Worm (Caenorhabditis elegans) whole organism, L4 larva: ENCODE measurements around the gene acs-18.

Experiments used
- daf-19 ChIP-seq: fragments of 200-800 bp; sonication (Bioruptor generic); conservative IDR thresholded peaks from 2 replicates; pipeline ENCODE4 v1.3.6; 2022; ENCODE audit warnings: missing genetic modification characterization, missing compliant biosample characterization
- dpl-1 ChIP-seq: fragments of 150-350 bp; optimal IDR thresholded peaks from 2 replicates; lab custom pipeline; 2014; ENCODE audit warnings: missing biosample characterization, missing genetic modification reagents, missing genetic modification characterization
- fkh-10 ChIP-seq: fragments of 150-350 bp; optimal IDR thresholded peaks from 2 replicates; lab custom pipeline; 2014; ENCODE audit warnings: missing biosample characterization, missing genetic modification reagents, missing genetic modification characterization
- fos-1 ChIP-seq: fragments of 150-350 bp; optimal IDR thresholded peaks from 2 replicates; lab custom pipeline; 2014; ENCODE audit warnings: missing biosample characterization, missing genetic modification characterization
- lin-15B ChIP-seq: fragments of 150-350 bp; sonication (generic microtip); optimal IDR thresholded peaks from 3 replicates; lab custom pipeline; 2014; ENCODE audit warnings: missing biosample characterization, missing genetic modification characterization
- mdl-1 ChIP-seq, 2 experiments: fragments of 150-350 bp in 1 of 2; sonication (generic microtip) in 1 of 2; optimal IDR thresholded peaks; 2 replicates each; lab custom pipeline; 2014 to 2017; ENCODE audit warnings: missing biosample characterization in 2 of 2, missing genetic modification characterization in 2 of 2
- nhr-11 ChIP-seq: fragments of 150-350 bp; optimal IDR thresholded peaks from 2 replicates; lab custom pipeline; 2014; ENCODE audit warnings: missing biosample characterization, missing genetic modification characterization
- nhr-111 ChIP-seq: fragments of 200-800 bp; sonication (Bioruptor generic); optimal IDR thresholded peaks from 2 replicates; lab custom pipeline; 2018; ENCODE audit warnings: mild to moderate bottlenecking, missing genetic modification characterization, missing compliant biosample characterization
- pha-4 ChIP-seq, 2 experiments: fragments of 150-350 bp in 1 of 2; fragments of 200-800 bp in 1 of 2; sonication (Bioruptor generic) in 1 of 2; IDR thresholded peaks in 1 of 2; optimal IDR thresholded peaks in 1 of 2; 2 replicates each; pipeline versions ENCODE4 v1.3.6 to Lab custom; 2014 to 2022; ENCODE audit warnings: missing genetic modification characterization in 2 of 2, missing genetic modification reagents in 2 of 2, missing biosample characterization in 1 of 2, missing compliant biosample characterization in 1 of 2
- unc-130 ChIP-seq: sonication (generic microtip); optimal IDR thresholded peaks from 2 replicates; lab custom pipeline; 2016; ENCODE audit warnings: missing genetic modification reagents, missing genetic modification characterization, missing compliant biosample characterization
- unc-62 ChIP-seq, 3 experiments: fragments of 150-350 bp in 1 of 3; sonication (generic microtip); optimal IDR thresholded peaks in 2 of 3; peaks in 1 of 3; 1 replicate in 1 of 3; 2 replicates in 2 of 3; lab custom pipeline; 2014 to 2017; ENCODE audit warnings: missing biosample characterization in 3 of 3, missing genetic modification characterization in 3 of 3, missing genetic modification reagents in 3 of 3, missing genotype in 1 of 3

DNA sequence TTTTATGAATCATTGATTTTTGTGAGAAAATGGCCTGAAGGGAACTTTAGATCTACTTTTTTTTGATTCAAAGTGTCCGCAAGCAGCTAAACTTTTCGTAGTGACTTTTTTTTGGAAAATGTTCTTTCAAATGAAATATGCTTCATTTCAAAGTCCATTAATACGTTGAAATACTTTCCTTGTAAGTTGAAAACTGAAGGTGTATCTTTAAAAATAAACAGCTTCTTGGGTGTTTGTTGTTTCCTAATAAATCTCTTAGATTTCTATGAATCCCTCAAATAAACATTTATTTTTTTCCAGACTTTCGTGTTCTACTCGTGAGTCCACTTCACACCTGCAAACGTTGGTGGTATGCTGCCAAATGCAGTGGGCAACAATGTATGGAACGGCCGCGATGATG lies 26.8 kb downstream of the acs-18 start, which contains the start of gene ebax-1:
- TF ChIP-seq nhr-11 (tag; lab: Kevin White, UChicago) (no peak), fos-1 (tag; lab: Kevin White, UChicago) (no peak), pha-4 (GFP tag; IDR thresholded peaks at IDR 0.05; lab: Robert Waterston, UW) (no peak), pha-4 (tag; optimal IDR thresholded peaks at IDR 0.05; lab: Kevin White, UChicago) (no peak), lin-15B (tag; lab: Kevin White, UChicago) (no peak), nhr-111 (GFP tag; lab: Kevin White, UChicago) (no peak), unc-62 (GFP tag; optimal IDR thresholded peaks at IDR 0.05 in 1 of 2; lab: Kevin White, UChicago) (no peak), unc-62 (tag; optimal IDR thresholded peaks at IDR 0.05; lab: Kevin White, UChicago) (no peak), dpl-1 (GFP tag; lab: Kevin White, UChicago) (no peak), mdl-1 (tag; optimal IDR thresholded peaks at IDR 0.05; lab: Kevin White, UChicago) (no peak), daf-19 (GFP tag; lab: Robert Waterston, UW) (no peak), fkh-10 (GFP tag; lab: Kevin White, UChicago) (no peak), unc-130 (no peak)
